Fruit fly (Drosophila melanogaster): ENCODE data around the gene t-cup.

t-cup gene

dm6 chr2L:12533671-12534402 is 36.7 kb upstream of the t-cup start (continued):
- TF ChIP-seq CG3995 (GFP tag; optimal IDR thresholded peaks at IDR 0.05), result no peak
- no peak for TF ChIP-seq tx (GFP tag; optimal IDR thresholded peaks at IDR 0.05)
- TF ChIP-seq Stat92E (GFP tag; optimal IDR thresholded peaks at IDR 0.05), result no peak
- peak; percentile 87 for TF ChIP-seq Blimp-1 (GFP tag; optimal IDR thresholded peaks at IDR 0.05)
- no peak for TF ChIP-seq CG15269 (tag; optimal IDR thresholded peaks at IDR 0.05)
- TF ChIP-seq dmrt11E (tag; optimal IDR thresholded peaks at IDR 0.05), result no peak
- 0 out of 3 replicates have a peak, but pooled peaks have one; percentile 6 for TF ChIP-seq CG6175 (GFP tag; IDR thresholded peaks at IDR 0.05)
- no peak for TF ChIP-seq croc (GFP tag; conservative IDR thresholded peaks at IDR 0.05)
- no peak for TF ChIP-seq slp2 (GFP tag; optimal IDR thresholded peaks at IDR 0.05)

dm6 chr2L:12532628-12533027 is 35.5 kb upstream of the t-cup start:
- TF ChIP-seq eve (GFP tag; optimal IDR thresholded peaks at IDR 0.05) (no peak), CG6854 (GFP tag; optimal IDR thresholded peaks at IDR 0.05) (no peak), Lhr (GFP tag; optimal IDR thresholded peaks at IDR 0.05) (no peak), CG32767 (GFP tag; IDR thresholded peaks at IDR 0.05) (no peak), seq (GFP tag; IDR thresholded peaks at IDR 0.05) (0 out of 2 replicates have a peak, but pooled peaks have one; percentile 30), CG8290 (GFP tag; optimal IDR thresholded peaks at IDR 0.05) (no peak), CG8290 (tag; optimal IDR thresholded peaks at IDR 0.05) (peak in 1 of 2 experiments; percentile 4), CG6175 (GFP tag; IDR thresholded peaks at IDR 0.05) (no peak), amos (GFP tag; IDR thresholded peaks at IDR 0.05; ENCODE audit: partially characterized antibody) (no peak), sens-2 (GFP tag; IDR thresholded peaks at IDR 0.05) (no peak), sug (tag; optimal IDR thresholded peaks at IDR 0.05) (peak; percentile 36), Med (GFP tag) (peak; percentile 44), B-H1 (GFP tag; IDR thresholded peaks at IDR 0.05) (no peak)

- TF ChIP-seq hkb (optimal IDR thresholded peaks at IDR 0.05) (no peak), hkb (GFP tag; IDR thresholded peaks at IDR 0.05) (peak; percentile 50; the same call in 1 of the 2 replicates), abd-A (tag; optimal IDR thresholded peaks at IDR 0.05) (peak; percentile 56), sens (GFP tag) (no peak), CG14014 (GFP tag; IDR thresholded peaks at IDR 0.05) (peak; percentile 26; the same call in 1 of the 2 replicates), gem (tag; optimal IDR thresholded peaks at IDR 0.05) (peak; percentile 68), CG7839 (tag; optimal IDR thresholded peaks at IDR 0.05) (peak; percentile 39), HmgD (GFP tag; optimal IDR thresholded peaks at IDR 0.05) (no peak), CG3847 (GFP tag; IDR thresholded peaks at IDR 0.05) (0 out of 2 replicates have a peak, but pooled peaks have one; percentile 12), CG12769 (tag; optimal IDR thresholded peaks at IDR 0.05) (peak; percentile 17), CG17359 (tag; optimal IDR thresholded peaks at IDR 0.05) (peak; percentile 66), mirr (GFP tag; optimal IDR thresholded peaks at IDR 0.05) (peak; percentile 10), fd96Cb (tag; optimal IDR thresholded peaks at IDR 0.05) (peak; percentile 40), E2f1 (GFP tag; IDR thresholded peaks at IDR 0.05) (peak; percentile 35; the same call in 1 of the 2 replicates), CG11093 (GFP tag; IDR thresholded peaks at IDR 0.05) (no peak), Optix (GFP tag; IDR thresholded peaks at IDR 0.05) (0 out of 3 replicates have a peak, but pooled peaks have one; percentile 29), Dad (GFP tag; optimal IDR thresholded peaks at IDR 0.05) (no peak), CG4424 (GFP tag; optimal IDR thresholded peaks at IDR 0.05) (peak; percentile 25), Ssrp (tag; optimal IDR thresholded peaks at IDR 0.05) (peak; percentile 53), cg (GFP tag; optimal IDR thresholded peaks at IDR 0.05) (peak; percentile 18), CrebB (tag; optimal IDR thresholded peaks at IDR 0.05) (peak; percentile 16), cad (GFP tag; optimal IDR thresholded peaks at IDR 0.05) (no peak), D (optimal IDR thresholded peaks at IDR 0.05) (no peak), D (GFP tag; optimal IDR thresholded peaks at IDR 0.05) (no peak), phol (tag; optimal IDR thresholded peaks at IDR 0.05) (peak; percentile 49)
Observed at dm6 chr2L:12529949-12530849, 33.1 kb upstream of the t-cup start.
